Worm (Caenorhabditis elegans): Measurements from ENCODE around the gene M106.7.

DNA sequence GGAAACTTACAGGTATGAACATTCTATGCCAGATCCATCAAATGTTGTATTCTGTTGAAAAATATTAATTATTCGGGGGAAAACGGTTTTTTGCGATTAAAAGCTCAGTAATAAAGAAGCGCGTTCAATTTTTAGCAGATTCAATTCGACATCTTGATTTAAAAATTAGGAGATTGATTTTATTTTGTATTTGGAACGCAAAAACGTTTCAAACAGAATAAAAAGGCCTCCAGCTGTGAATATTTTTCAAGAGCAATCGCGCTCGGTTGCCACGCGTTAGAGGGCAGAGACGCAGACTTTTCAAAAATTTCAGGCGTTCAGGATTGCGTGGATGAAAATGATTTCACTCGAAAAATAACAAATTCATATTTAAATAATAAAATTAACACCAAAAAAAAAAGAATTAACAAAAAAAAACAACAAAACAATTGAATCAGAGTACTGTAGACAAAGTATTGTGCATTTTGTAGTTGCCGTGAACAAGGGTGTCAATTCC, 37.0 kb downstream of the M106.7 start, which contains the start of gene R06F6.8:
- TF ChIP-seq zag-1 (tag; optimal IDR thresholded peaks at IDR 0.05) (no peak), ama-1 (optimal IDR thresholded peaks at IDR 0.05) (no peak), nhr-12 (tag; optimal IDR thresholded peaks at IDR 0.05) (no peak), unc-62 (GFP tag; optimal IDR thresholded peaks at IDR 0.05) (no peak)
